Fruit fly (Drosophila melanogaster) whole organism, embryonic: Measurements from ENCODE around the gene Sec3.

Experiments
- Atf6 ChIP-seq: fragments of 200-800 bp; sonication (Bioruptor generic); IDR thresholded peaks from 2 replicates; pipeline ENCODE4 v1.3.6; 2022; ENCODE audit warnings: missing biosample characterization, missing genetic modification characterization
- B-H2 ChIP-seq: fragments of 200-800 bp; sonication (Bioruptor generic); optimal IDR thresholded peaks from 2 replicates; lab custom pipeline; 2018; ENCODE audit warnings: missing biosample characterization, mild to moderate bottlenecking, missing genetic modification characterization
- CG10654 ChIP-seq: fragments of 200-800 bp; sonication (Bioruptor generic); optimal IDR thresholded peaks from 2 replicates; lab custom pipeline; 2016; ENCODE audit warnings: missing biosample characterization, missing genetic modification characterization
- CG11723 ChIP-seq: fragments of 200-800 bp; sonication (Bioruptor generic); optimal IDR thresholded peaks from 2 replicates; lab custom pipeline; 2017; ENCODE audit warnings: missing biosample characterization, mild to moderate bottlenecking, missing genetic modification characterization
- CG12071 ChIP-seq: fragments of 200-800 bp; sonication (Bioruptor generic); optimal IDR thresholded peaks from 3 replicates; lab custom pipeline; 2018; ENCODE audit warnings: missing biosample characterization, mild to moderate bottlenecking, missing genetic modification characterization
- CG14667 ChIP-seq: fragments of 200-800 bp; sonication (Bioruptor generic); IDR thresholded peaks from 2 replicates; pipeline ENCODE4 v1.3.6; 2022; ENCODE audit warnings: missing biosample characterization, missing genetic modification characterization
- CG15073 ChIP-seq: fragments of 200-800 bp; sonication (Bioruptor generic); optimal IDR thresholded peaks from 2 replicates; lab custom pipeline; 2016; ENCODE audit warnings: missing biosample characterization, missing genetic modification characterization
- CG17359 ChIP-seq: fragments of 200-800 bp; sonication (Bioruptor generic); optimal IDR thresholded peaks from 3 replicates; lab custom pipeline; 2018; ENCODE audit warnings: missing biosample characterization, mild to moderate bottlenecking, missing genetic modification characterization, moderate library complexity
- CG2202 ChIP-seq: fragments of 200-800 bp; sonication (Bioruptor generic); optimal IDR thresholded peaks from 2 replicates; lab custom pipeline; 2018; ENCODE audit warnings: missing biosample characterization, mild to moderate bottlenecking, missing genetic modification characterization
- CG30431 ChIP-seq: fragments of 200-800 bp; sonication (Bioruptor generic); optimal IDR thresholded peaks from 2 replicates; lab custom pipeline; 2017; ENCODE audit warnings: missing biosample characterization, missing genetic modification characterization
- CG32767 ChIP-seq: fragments of 200-800 bp; sonication (Bioruptor generic); IDR thresholded peaks from 2 replicates; pipeline ENCODE4 v1.3.6; 2022; ENCODE audit warnings: missing biosample characterization, missing genetic modification characterization
- CG33557 ChIP-seq: fragments of 200-800 bp; sonication (Bioruptor generic); optimal IDR thresholded peaks from 2 replicates; lab custom pipeline; 2019; ENCODE audit warnings: missing biosample characterization, mild to moderate bottlenecking, missing genetic modification characterization, moderate library complexity
- CG3407 ChIP-seq: fragments of 200-800 bp; sonication (Bioruptor generic); optimal IDR thresholded peaks from 2 replicates; lab custom pipeline; 2018; ENCODE audit warnings: missing biosample characterization, mild to moderate bottlenecking, missing genetic modification characterization
- CG4360 ChIP-seq: fragments of 200-800 bp; sonication (Bioruptor generic); IDR thresholded peaks from 2 replicates; pipeline ENCODE4 v1.3.6; 2022; ENCODE audit warnings: missing biosample characterization, missing genetic modification characterization
- CG4707 ChIP-seq: fragments of 200-800 bp; sonication (Bioruptor generic); optimal IDR thresholded peaks from 2 replicates; lab custom pipeline; 2018; ENCODE audit warnings: missing biosample characterization, mild to moderate bottlenecking, missing genetic modification characterization, moderate library complexity
- CG7556 ChIP-seq: fragments of 200-800 bp; sonication (Bioruptor generic); optimal IDR thresholded peaks from 2 replicates; lab custom pipeline; 2017; ENCODE audit warnings: missing biosample characterization, mild to moderate bottlenecking, missing genetic modification characterization
- CG8478 ChIP-seq: fragments of >200 bp; optimal IDR thresholded peaks from 2 replicates; lab custom pipeline; 2018
- Deaf1 ChIP-seq: fragments of 200-800 bp; optimal IDR thresholded peaks from 3 replicates; lab custom pipeline; 2019; ENCODE audit warnings: missing biosample characterization, mild to moderate bottlenecking, missing genetic modification characterization, moderate library complexity
- Dfd ChIP-seq, 2 experiments: fragments of >200 bp; optimal IDR thresholded peaks; 2 replicates each; lab custom pipeline; 2017; ENCODE audit warnings: missing biosample characterization in 2 of 2, missing genetic modification characterization in 2 of 2
- Dip3 ChIP-seq: fragments of 200-800 bp; sonication (Bioruptor generic); optimal IDR thresholded peaks from 3 replicates; lab custom pipeline; 2016; ENCODE audit warnings: missing biosample characterization, missing genetic modification characterization
- Dp ChIP-seq: fragments of 200-800 bp; sonication (Bioruptor generic); optimal IDR thresholded peaks from 2 replicates; lab custom pipeline; 2018; ENCODE audit warnings: missing biosample characterization, mild to moderate bottlenecking, missing genetic modification characterization, moderate library complexity
- E2f2 ChIP-seq: fragments of 200-800 bp; sonication (Bioruptor generic); IDR thresholded peaks from 2 replicates; pipeline ENCODE4 v1.3.6; 2022; ENCODE audit warnings: missing biosample characterization, missing genetic modification characterization
- Fer1 ChIP-seq: fragments of 200-800 bp; sonication (Bioruptor generic); optimal IDR thresholded peaks from 2 replicates; lab custom pipeline; 2017; ENCODE audit warnings: missing biosample characterization, mild to moderate bottlenecking, missing genetic modification characterization
- HmgD ChIP-seq: fragments of 200-800 bp; sonication (Bioruptor generic); optimal IDR thresholded peaks from 3 replicates; lab custom pipeline; 2016; ENCODE audit warnings: missing biosample characterization, missing genetic modification characterization
- Hr39 ChIP-seq: fragments of >200 bp; optimal IDR thresholded peaks from 2 replicates; lab custom pipeline; 2017
- Hr78 ChIP-seq, 2 experiments: fragments of 200-800 bp in 1 of 2; fragments of >200 bp in 1 of 2; sonication (Bioruptor generic) in 1 of 2; optimal IDR thresholded peaks; 2 replicates each; lab custom pipeline; 2017 to 2019; ENCODE audit warnings: missing biosample characterization in 2 of 2, missing genetic modification characterization in 2 of 2, mild to moderate bottlenecking in 1 of 2, moderate library complexity in 1 of 2
- NFAT ChIP-seq: fragments of 200-800 bp; sonication (Bioruptor generic); IDR thresholded peaks from 2 replicates; pipeline ENCODE4 v1.3.6; 2022; ENCODE audit warnings: missing biosample characterization, missing genetic modification characterization
- Optix ChIP-seq: fragments of 200-800 bp; sonication (Bioruptor generic); IDR thresholded peaks from 3 replicates; pipeline ENCODE4 v1.3.6; 2022; ENCODE audit warnings: missing biosample characterization, missing genetic modification characterization
- Sry-β ChIP-seq: fragments of 200-800 bp; sonication (Bioruptor generic); optimal IDR thresholded peaks from 2 replicates; lab custom pipeline; 2018; ENCODE audit warnings: missing biosample characterization, mild to moderate bottlenecking, missing genetic modification characterization, moderate library complexity
- Ssrp ChIP-seq: fragments of 200-800 bp; sonication (Bioruptor generic); optimal IDR thresholded peaks from 2 replicates; lab custom pipeline; 2018; ENCODE audit warnings: missing biosample characterization, mild to moderate bottlenecking, missing genetic modification characterization, moderate library complexity
- Stat92E ChIP-seq, 3 experiments: fragments of >200 bp in 2 of 3; fragments of 200-800 bp in 1 of 3; sonication (Bioruptor generic) in 1 of 3; optimal IDR thresholded peaks; 2 replicates each; lab custom pipeline; 2017 to 2019; ENCODE audit warnings: missing biosample characterization in 3 of 3, missing genetic modification characterization in 3 of 3, mild to moderate bottlenecking in 1 of 3, moderate library complexity in 1 of 3
- ac ChIP-seq: fragments of 200-800 bp; sonication (Bioruptor generic); optimal IDR thresholded peaks from 3 replicates; lab custom pipeline; 2017; ENCODE audit warnings: missing biosample characterization, mild to moderate bottlenecking, missing genetic modification characterization
- ap ChIP-seq: fragments of 200-800 bp; sonication (Bioruptor generic); IDR thresholded peaks from 2 replicates; pipeline ENCODE4 v1.3.6; 2022; ENCODE audit warnings: missing biosample characterization, missing genetic modification characterization
- ato ChIP-seq: fragments of 200-800 bp; sonication (Bioruptor generic); IDR thresholded peaks from 2 replicates; pipeline ENCODE4 v1.3.6; 2022; ENCODE audit warnings: missing biosample characterization, missing genetic modification characterization; ENCODE audit not compliant: partially characterized antibody
- bab2 ChIP-seq: fragments of 200-800 bp; sonication (Bioruptor generic); optimal IDR thresholded peaks from 2 replicates; lab custom pipeline; 2016; ENCODE audit warnings: missing biosample characterization, missing genetic modification characterization
- fd64A ChIP-seq: fragments of 200-800 bp; sonication (Bioruptor generic); optimal IDR thresholded peaks from 3 replicates; lab custom pipeline; 2018; ENCODE audit warnings: missing biosample characterization, mild to moderate bottlenecking, missing genetic modification characterization
- fu2 ChIP-seq: fragments of 200-800 bp; sonication (Bioruptor generic); optimal IDR thresholded peaks from 2 replicates; lab custom pipeline; 2016; ENCODE audit warnings: missing biosample characterization, missing genetic modification characterization
- gcm ChIP-seq: fragments of 200-800 bp; sonication (Bioruptor generic); optimal IDR thresholded peaks from 2 replicates; lab custom pipeline; 2019; ENCODE audit warnings: missing biosample characterization, mild to moderate bottlenecking, missing genetic modification characterization, moderate library complexity
- gcm2 ChIP-seq: fragments of 200-800 bp; sonication (Bioruptor generic); optimal IDR thresholded peaks from 2 replicates; lab custom pipeline; 2016; ENCODE audit warnings: missing biosample characterization, missing genetic modification characterization
- ham ChIP-seq: fragments of 200-800 bp; sonication (Bioruptor generic); IDR thresholded peaks from 2 replicates; pipeline ENCODE4 v1.3.6; 2022; ENCODE audit warnings: missing biosample characterization, missing genetic modification characterization
- hkb ChIP-seq, 2 experiments: fragments of 200-800 bp in 1 of 2; fragments of >200 bp in 1 of 2; sonication (Bioruptor generic) in 1 of 2; IDR thresholded peaks in 1 of 2; optimal IDR thresholded peaks in 1 of 2; 2 replicates each; pipeline versions ENCODE4 v1.3.6 to Lab custom; 2017 to 2022; ENCODE audit warnings: missing biosample characterization in 1 of 2, missing genetic modification characterization in 1 of 2
- jing ChIP-seq: fragments of 200-800 bp; sonication (Bioruptor generic); optimal IDR thresholded peaks from 2 replicates; lab custom pipeline; 2018; ENCODE audit warnings: missing biosample characterization, mild to moderate bottlenecking, missing genetic modification characterization
- jumu ChIP-seq: fragments of 200-800 bp; sonication (Bioruptor generic); optimal IDR thresholded peaks from 3 replicates; lab custom pipeline; 2016; ENCODE audit warnings: missing biosample characterization, missing genetic modification characterization
- mam ChIP-seq: fragments of 200-800 bp; sonication (Bioruptor generic); optimal IDR thresholded peaks from 3 replicates; lab custom pipeline; 2016; ENCODE audit warnings: missing biosample characterization, missing genetic modification characterization
- nau ChIP-seq: fragments of 200-800 bp; sonication (Bioruptor generic); optimal IDR thresholded peaks from 3 replicates; lab custom pipeline; 2017; ENCODE audit warnings: missing biosample characterization, mild to moderate bottlenecking, missing genetic modification characterization, missing genetic modification reagents
- nmo ChIP-seq: fragments of 200-800 bp; sonication (Bioruptor generic); optimal IDR thresholded peaks from 2 replicates; lab custom pipeline; 2018; ENCODE audit warnings: missing biosample characterization, mild to moderate bottlenecking, missing genetic modification characterization, moderate library complexity
- pita ChIP-seq: fragments of 200-800 bp; sonication (Bioruptor generic); optimal IDR thresholded peaks from 2 replicates; lab custom pipeline; 2017; ENCODE audit warnings: missing biosample characterization, mild to moderate bottlenecking, missing genetic modification characterization
- slp2 ChIP-seq: fragments of 200-800 bp; sonication (Bioruptor generic); optimal IDR thresholded peaks from 2 replicates; lab custom pipeline; 2016; ENCODE audit warnings: missing biosample characterization, missing genetic modification characterization
- trh ChIP-seq: fragments of 200-800 bp; sonication (Bioruptor generic); optimal IDR thresholded peaks from 2 replicates; lab custom pipeline; 2016; ENCODE audit warnings: missing biosample characterization, missing genetic modification characterization
- unpg ChIP-seq: fragments of 200-800 bp; sonication (Bioruptor generic); optimal IDR thresholded peaks from 3 replicates; lab custom pipeline; 2018; ENCODE audit warnings: missing biosample characterization, mild to moderate bottlenecking, missing genetic modification characterization, moderate library complexity

Gene Sec3

dm6 chr3L:17458856-17459518 is 34.0 kb upstream of the Sec3 start (continued):
- TF ChIP-seq CG14667 (peak; percentile 15; the same call in 1 of the 2 replicates), CG11723 (GFP tag; lab: Kevin White, UChicago) (no peak), HmgD (GFP tag; lab: Kevin White, UChicago) (no peak), Optix (no peak), mam (GFP tag; lab: Kevin White, UChicago) (no peak), trh (GFP tag; lab: Kevin White, UChicago) (no peak), CG10654 (GFP tag; lab: Kevin White, UChicago) (no peak), jing (no peak), jumu (GFP tag; lab: Kevin White, UChicago) (no peak), Atf6 (GFP tag; lab: Robert Waterston, UW) (0 out of 2 replicates have a peak, but pooled peaks have one; percentile 27), CG8478 (lab: Kevin White, UChicago) (no peak), Hr39 (lab: Kevin White, UChicago) (no peak), nmo (GFP tag; lab: Kevin White, UChicago) (peak; percentile 20), CG15073 (GFP tag; lab: Kevin White, UChicago) (no peak), fu2 (GFP tag; lab: Kevin White, UChicago) (no peak), CG32767 (GFP tag; lab: Robert Waterston, UW) (no peak), CG17359 (tag; lab: Kevin White, UChicago) (peak; percentile 55), gcm (GFP tag; lab: Kevin White, UChicago) (no peak), CG2202 (tag; lab: Kevin White, UChicago) (no peak), Stat92E (GFP tag; optimal IDR thresholded peaks at IDR 0.05; lab: Kevin White, UChicago) (no peak), Dp (GFP tag; lab: Kevin White, UChicago) (no peak), CG3407 (no peak), Hr78 (GFP tag; optimal IDR thresholded peaks at IDR 0.05; lab: Kevin White, UChicago) (no peak), nau (GFP tag; lab: Kevin White, UChicago) (no peak), CG4707 (GFP tag; lab: Kevin White, UChicago) (no peak), E2f2 (GFP tag; lab: Robert Waterston, UW) (no peak), Ssrp (peak; percentile 43), ap (GFP tag; lab: Robert Waterston, UW) (no peak), CG12071 (GFP tag; lab: Kevin White, UChicago) (no peak), hkb (optimal IDR thresholded peaks at IDR 0.05; lab: Kevin White, UChicago) (no peak), hkb (GFP tag; IDR thresholded peaks at IDR 0.05; lab: Robert Waterston, UW) (peak; percentile 59; the same call in 1 of the 2 replicates), Dfd (GFP tag; optimal IDR thresholded peaks at IDR 0.05; lab: Kevin White, UChicago) (no peak), NFAT (GFP tag; lab: Robert Waterston, UW) (no peak), slp2 (GFP tag; lab: Kevin White, UChicago) (no peak), CG7556 (GFP tag; lab: Kevin White, UChicago) (peak; percentile 19), ham (GFP tag; lab: Robert Waterston, UW) (no peak), ac (GFP tag; lab: Kevin White, UChicago) (no peak), B-H2 (GFP tag; lab: Kevin White, UChicago) (no peak), gcm2 (GFP tag; lab: Kevin White, UChicago) (no peak), fd64A (GFP tag; lab: Kevin White, UChicago) (no peak), bab2 (GFP tag; lab: Kevin White, UChicago) (no peak), CG4360 (GFP tag; lab: Robert Waterston, UW) (peak; percentile 43), CG33557 (GFP tag; lab: Kevin White, UChicago) (no peak), pita (GFP tag; lab: Kevin White, UChicago) (no peak), unpg (GFP tag; lab: Kevin White, UChicago) (peak; percentile 39), ato (GFP tag; lab: Robert Waterston, UW) (no peak), Fer1 (GFP tag; lab: Kevin White, UChicago) (peak; percentile 37), Sry-β (GFP tag; lab: Kevin White, UChicago) (no peak), Deaf1 (tag; lab: Kevin White, UChicago) (no peak), CG30431 (GFP tag; lab: Kevin White, UChicago) (no peak), Dip3 (GFP tag; lab: Kevin White, UChicago) (no peak)
